Fruit fly (Drosophila melanogaster) whole organism, embryonic: ENCODE data around the gene CG31087.
A peak's percentile ranks its signal among the peaks of the same experiment; 100 is the strongest.

Experiments
- CG10267 ChIP-seq: fragments of 200-800 bp; sonication (Bioruptor generic); optimal IDR thresholded peaks from 2 replicates; lab custom pipeline; 2018; ENCODE audit warnings: missing biosample characterization, mild to moderate bottlenecking, missing genetic modification characterization, moderate library complexity
- CG10543 ChIP-seq: fragments of 200-800 bp; sonication (Bioruptor generic); optimal IDR thresholded peaks from 3 replicates; lab custom pipeline; 2017; ENCODE audit warnings: missing biosample characterization, mild to moderate bottlenecking, missing genetic modification characterization, moderate library complexity
- CG11247 ChIP-seq: fragments of 200-800 bp; sonication (Bioruptor generic); IDR thresholded peaks from 2 replicates; pipeline ENCODE4 v1.3.6; 2022; ENCODE audit warnings: missing biosample characterization, missing genetic modification characterization
- CG11398 ChIP-seq: fragments of 200-800 bp; sonication (Bioruptor generic); optimal IDR thresholded peaks from 2 replicates; lab custom pipeline; 2016; ENCODE audit warnings: missing biosample characterization, missing genetic modification characterization
- CG14050 ChIP-seq: fragments of 200-800 bp; sonication (Bioruptor generic); IDR thresholded peaks from 3 replicates; pipeline ENCODE4 v1.3.6; 2022; ENCODE audit warnings: missing biosample characterization, missing genetic modification characterization
- CG14441 ChIP-seq: fragments of 200-800 bp; sonication (Bioruptor generic); IDR thresholded peaks from 2 replicates; pipeline ENCODE4 v1.3.6; 2022; ENCODE audit warnings: missing biosample characterization, missing genetic modification characterization
- CG14860 ChIP-seq: fragments of 200-800 bp; sonication (Bioruptor generic); IDR thresholded peaks from 3 replicates; pipeline ENCODE4 v1.3.6; 2022; ENCODE audit warnings: missing biosample characterization, missing genetic modification characterization; ENCODE audit not compliant: partially characterized antibody
- CG15601 ChIP-seq: fragments of 200-800 bp; sonication (Bioruptor generic); optimal IDR thresholded peaks from 3 replicates; lab custom pipeline; 2019; ENCODE audit warnings: missing biosample characterization, mild to moderate bottlenecking, missing genetic modification characterization, moderate library complexity
- CG31441 ChIP-seq: fragments of 200-800 bp; sonication (Bioruptor generic); IDR thresholded peaks from 2 replicates; pipeline ENCODE4 v1.3.6; 2022; ENCODE audit warnings: missing biosample characterization, missing genetic modification characterization
- CG4617 ChIP-seq: fragments of 200-800 bp; sonication (Bioruptor generic); optimal IDR thresholded peaks from 3 replicates; lab custom pipeline; 2016; ENCODE audit warnings: missing biosample characterization, missing genetic modification characterization, borderline replicate concordance
- CG5245 ChIP-seq: fragments of 200-800 bp; sonication (Bioruptor generic); optimal IDR thresholded peaks from 3 replicates; lab custom pipeline; 2016; ENCODE audit warnings: missing biosample characterization, missing genetic modification characterization
- CG5953 ChIP-seq: fragments of 200-800 bp; sonication (Bioruptor generic); IDR thresholded peaks from 2 replicates; pipeline ENCODE4 v1.3.6; 2022; ENCODE audit warnings: missing biosample characterization, missing genetic modification characterization
- CG6683 ChIP-seq: fragments of 200-800 bp; sonication (Bioruptor generic); optimal IDR thresholded peaks from 2 replicates; lab custom pipeline; 2017; ENCODE audit warnings: missing biosample characterization, mild to moderate bottlenecking, missing genetic modification characterization, missing genetic modification reagents
- CG7271 ChIP-seq: fragments of 200-800 bp; sonication (Bioruptor generic); optimal IDR thresholded peaks from 2 replicates; lab custom pipeline; 2018; ENCODE audit warnings: missing biosample characterization, mild to moderate bottlenecking, missing genetic modification characterization, moderate library complexity
- CG7556 ChIP-seq: fragments of 200-800 bp; sonication (Bioruptor generic); optimal IDR thresholded peaks from 2 replicates; lab custom pipeline; 2017; ENCODE audit warnings: missing biosample characterization, mild to moderate bottlenecking, missing genetic modification characterization
- CG7839 ChIP-seq: fragments of 200-800 bp; sonication (Bioruptor generic); optimal IDR thresholded peaks from 3 replicates; lab custom pipeline; 2018; ENCODE audit warnings: missing biosample characterization, mild to moderate bottlenecking, missing genetic modification characterization, moderate library complexity
- CG7928 ChIP-seq: fragments of 200-800 bp; sonication (Bioruptor generic); optimal IDR thresholded peaks from 2 replicates; lab custom pipeline; 2017; ENCODE audit warnings: missing biosample characterization, mild to moderate bottlenecking, missing genetic modification characterization
- CG8281 ChIP-seq: fragments of 200-800 bp; sonication (Bioruptor generic); optimal IDR thresholded peaks from 2 replicates; lab custom pipeline; 2018; ENCODE audit warnings: missing biosample characterization, mild to moderate bottlenecking, missing genetic modification characterization, moderate library complexity
- CG8924 ChIP-seq: fragments of 200-800 bp; optimal IDR thresholded peaks from 3 replicates; lab custom pipeline; 2019; ENCODE audit warnings: missing biosample characterization, mild to moderate bottlenecking, missing genetic modification characterization, moderate library complexity
- CTCF ChIP-seq: fragments of 200-800 bp; sonication (Bioruptor generic); optimal IDR thresholded peaks from 2 replicates; lab custom pipeline; 2017; ENCODE audit warnings: missing biosample characterization, mild to moderate bottlenecking, missing genetic modification characterization, moderate library complexity
- CkIIα-i1 ChIP-seq: fragments of 200-800 bp; sonication (Bioruptor generic); IDR thresholded peaks from 2 replicates; pipeline ENCODE4 v1.3.6; 2022; ENCODE audit warnings: missing biosample characterization, missing genetic modification characterization
- Dll ChIP-seq: fragments of 200-800 bp; sonication (Bioruptor generic); IDR thresholded peaks from 4 replicates; pipeline ENCODE4 v1.3.6; 2022; ENCODE audit warnings: missing biosample characterization, missing genetic modification characterization; ENCODE audit not compliant: partially characterized antibody
- Hsf ChIP-seq: fragments of 200-800 bp; sonication (Bioruptor generic); optimal IDR thresholded peaks from 3 replicates; lab custom pipeline; 2016; ENCODE audit warnings: missing biosample characterization, missing genetic modification characterization
- Lim3 ChIP-seq: fragments of 200-800 bp; sonication (Bioruptor generic); IDR thresholded peaks from 2 replicates; pipeline ENCODE4 v1.3.6; 2022; ENCODE audit warnings: missing biosample characterization, missing genetic modification characterization
- NFAT ChIP-seq: fragments of 200-800 bp; sonication (Bioruptor generic); IDR thresholded peaks from 2 replicates; pipeline ENCODE4 v1.3.6; 2022; ENCODE audit warnings: missing biosample characterization, missing genetic modification characterization
- Poxn ChIP-seq: fragments of 200-800 bp; sonication (Bioruptor generic); IDR thresholded peaks from 2 replicates; pipeline ENCODE4 v1.3.6; 2022; ENCODE audit warnings: missing biosample characterization, missing genetic modification characterization
- Spps ChIP-seq: fragments of 200-800 bp; sonication (Bioruptor generic); optimal IDR thresholded peaks from 2 replicates; lab custom pipeline; 2018; ENCODE audit warnings: missing biosample characterization, mild to moderate bottlenecking, missing genetic modification characterization
- Xbp1 ChIP-seq: fragments of 200-800 bp; sonication (Bioruptor generic); optimal IDR thresholded peaks from 3 replicates; lab custom pipeline; 2016; ENCODE audit warnings: missing biosample characterization, mild to moderate bottlenecking, missing genetic modification characterization
- Xrp1 ChIP-seq: fragments of 200-800 bp; sonication (Bioruptor generic); IDR thresholded peaks from 2 replicates; pipeline ENCODE4 v1.3.6; 2022; ENCODE audit warnings: missing biosample characterization, missing genetic modification characterization
- YL-1 ChIP-seq: fragments of 200-800 bp; sonication (Bioruptor generic); optimal IDR thresholded peaks from 3 replicates; lab custom pipeline; 2017; ENCODE audit warnings: missing biosample characterization, mild to moderate bottlenecking, missing genetic modification characterization
- btn ChIP-seq: fragments of 200-800 bp; sonication (Bioruptor generic); optimal IDR thresholded peaks from 2 replicates; lab custom pipeline; 2016; ENCODE audit warnings: missing biosample characterization, missing genetic modification characterization
- cad ChIP-seq: fragments of >200 bp; optimal IDR thresholded peaks from 2 replicates; lab custom pipeline; 2017; ENCODE audit warnings: missing biosample characterization, missing genetic modification characterization
- crp ChIP-seq, 2 experiments: fragments of 200-800 bp; sonication (Bioruptor generic); optimal IDR thresholded peaks; 2 replicates in 1 of 2; 3 replicates in 1 of 2; lab custom pipeline; 2017; ENCODE audit warnings: missing biosample characterization in 2 of 2, missing genetic modification characterization in 2 of 2, mild to moderate bottlenecking in 1 of 2, moderate library complexity in 1 of 2
- eyg ChIP-seq: fragments of 200-800 bp; sonication (Bioruptor generic); optimal IDR thresholded peaks from 3 replicates; lab custom pipeline; 2016; ENCODE audit warnings: missing biosample characterization, missing genetic modification characterization
- fd3F ChIP-seq: fragments of 200-800 bp; sonication (Bioruptor generic); optimal IDR thresholded peaks from 2 replicates; lab custom pipeline; 2018; ENCODE audit warnings: missing biosample characterization, mild to moderate bottlenecking, missing genetic modification characterization, moderate library complexity
- gsb ChIP-seq: fragments of 200-800 bp; sonication (Bioruptor generic); IDR thresholded peaks from 2 replicates; pipeline ENCODE4 v1.3.6; 2022; ENCODE audit warnings: missing biosample characterization, missing genetic modification characterization
- her ChIP-seq: fragments of 200-800 bp; sonication (Bioruptor generic); optimal IDR thresholded peaks from 2 replicates; lab custom pipeline; 2016; ENCODE audit warnings: missing biosample characterization, missing genetic modification characterization
- inv ChIP-seq: fragments of 200-800 bp; sonication (Bioruptor generic); IDR thresholded peaks from 2 replicates; pipeline ENCODE4 v1.3.6; 2022; ENCODE audit warnings: missing biosample characterization, missing genetic modification characterization; ENCODE audit not compliant: partially characterized antibody
- kah ChIP-seq: fragments of 200-800 bp; sonication (Bioruptor generic); optimal IDR thresholded peaks from 2 replicates; lab custom pipeline; 2018; ENCODE audit warnings: missing biosample characterization, mild to moderate bottlenecking, missing genetic modification characterization
- kay ChIP-seq: fragments of 200-800 bp; sonication (Bioruptor generic); optimal IDR thresholded peaks from 2 replicates; lab custom pipeline; 2016; ENCODE audit warnings: missing biosample characterization, missing genetic modification characterization
- lov ChIP-seq, 2 experiments: fragments of 200-800 bp in 1 of 2; fragments of >200 bp in 1 of 2; sonication (Bioruptor generic) in 1 of 2; IDR thresholded peaks in 1 of 2; optimal IDR thresholded peaks in 1 of 2; 2 replicates in 1 of 2; 3 replicates in 1 of 2; pipeline versions ENCODE4 v1.3.6 to Lab custom; 2017 to 2022; ENCODE audit warnings: missing biosample characterization in 1 of 2, missing genetic modification characterization in 1 of 2
- mam ChIP-seq: fragments of 200-800 bp; sonication (Bioruptor generic); optimal IDR thresholded peaks from 3 replicates; lab custom pipeline; 2016; ENCODE audit warnings: missing biosample characterization, missing genetic modification characterization
- pan ChIP-seq, 4 experiments: fragments of >200 bp in 3 of 4; fragments of 200-800 bp in 1 of 4; sonication (Bioruptor generic) in 1 of 4; optimal IDR thresholded peaks in 3 of 4; IDR thresholded peaks in 1 of 4; 2 replicates each; pipeline versions ENCODE4 v1.3.6 to Lab custom; 2017 to 2022; ENCODE audit warnings: missing biosample characterization in 2 of 4, missing genetic modification characterization in 2 of 4, mixed read lengths in 1 of 4
- tin ChIP-seq: fragments of 200-800 bp; sonication (Bioruptor generic); optimal IDR thresholded peaks from 3 replicates; lab custom pipeline; 2016; ENCODE audit warnings: missing biosample characterization, missing genetic modification characterization
- tll ChIP-seq, 2 experiments: fragments of 200-800 bp in 1 of 2; fragments of >200 bp in 1 of 2; sonication (Bioruptor generic) in 1 of 2; optimal IDR thresholded peaks; 2 replicates each; lab custom pipeline; 2017 to 2019; ENCODE audit warnings: missing biosample characterization in 2 of 2, missing genetic modification characterization in 2 of 2, mild to moderate bottlenecking in 1 of 2, moderate library complexity in 1 of 2
- trem ChIP-seq: fragments of 200-800 bp; optimal IDR thresholded peaks from 3 replicates; lab custom pipeline; 2019; ENCODE audit warnings: missing biosample characterization, mild to moderate bottlenecking, missing genetic modification characterization, moderate library complexity
- tx ChIP-seq: fragments of 200-800 bp; sonication (Bioruptor generic); optimal IDR thresholded peaks from 2 replicates; lab custom pipeline; 2016; ENCODE audit warnings: missing biosample characterization, missing genetic modification characterization
- unc-4 ChIP-seq: fragments of 200-800 bp; sonication (Bioruptor generic); IDR thresholded peaks from 2 replicates; pipeline ENCODE4 v1.3.6; 2022; ENCODE audit warnings: missing biosample characterization, missing genetic modification characterization; ENCODE audit not compliant: partially characterized antibody
- usp ChIP-seq: fragments of >200 bp; optimal IDR thresholded peaks from 2 replicates; lab custom pipeline; 2017; ENCODE audit warnings: missing biosample characterization, missing genetic modification characterization
- yki ChIP-seq: fragments of >200 bp; optimal IDR thresholded peaks from 3 replicates; lab custom pipeline; 2018

CG31087 gene

dm6 chr3R:25262322-25262761 lies 51.3 kb downstream of the CG31087 start, which contains the start of the genes Kdsr and CG11858 (continued):
- TF ChIP-seq crp (GFP tag; optimal IDR thresholded peaks at IDR 0.05; lab: Kevin White, UChicago) = peak in 1 of 2 experiments; percentile 49
- no peak for TF ChIP-seq gsb (GFP tag; lab: Robert Waterston, UW)
- peak; percentile 63 for TF ChIP-seq CG10267 (tag; lab: Kevin White, UChicago)
- no peak for TF ChIP-seq cad (GFP tag; lab: Kevin White, UChicago)
- TF ChIP-seq CTCF (GFP tag; lab: Kevin White, UChicago) = no peak
- TF ChIP-seq CG5245 (GFP tag; lab: Kevin White, UChicago) = peak; percentile 24
- TF ChIP-seq CG14860 (GFP tag; lab: Robert Waterston, UW) = no peak
- peak; percentile 51 for TF ChIP-seq Spps
- TF ChIP-seq trem = peak; percentile 38
- TF ChIP-seq CG15601 = peak; percentile 56
- no peak for TF ChIP-seq CG7556 (GFP tag; lab: Kevin White, UChicago)
- no peak for TF ChIP-seq pan (optimal IDR thresholded peaks at IDR 0.05; lab: Kevin White, UChicago)
- peak in 1 of 2 experiments; percentile 64 for TF ChIP-seq pan (GFP tag; optimal IDR thresholded peaks at IDR 0.05 in 1 of 2, IDR thresholded peaks at IDR 0.05 in 1 of 2)
- peak; percentile 72 for TF ChIP-seq CG14441
- TF ChIP-seq tll (GFP tag; optimal IDR thresholded peaks at IDR 0.05; lab: Kevin White, UChicago) = no peak
- peak; percentile 75 for TF ChIP-seq Xbp1 (GFP tag; lab: Kevin White, UChicago)
- TF ChIP-seq inv (GFP tag; lab: Robert Waterston, UW) = no peak
- TF ChIP-seq CG5953 = peak; percentile 35; the same call in 1 of the 2 replicates
- peak; percentile 48 for TF ChIP-seq mam (GFP tag; lab: Kevin White, UChicago)
- peak; percentile 47 for TF ChIP-seq fd3F (GFP tag; lab: Kevin White, UChicago)
- peak; percentile 45; the same call in 1 of the 4 replicates for TF ChIP-seq Dll (GFP tag; lab: Robert Waterston, UW)
- TF ChIP-seq unc-4 (GFP tag; lab: Robert Waterston, UW) = peak; percentile 56; the same call in 1 of the 2 replicates
- no peak for TF ChIP-seq Lim3 (GFP tag; lab: Robert Waterston, UW)
- TF ChIP-seq CG8924 (tag; lab: Kevin White, UChicago) = peak; percentile 58
- no peak for TF ChIP-seq CG7928
- TF ChIP-seq CG8281 (tag; lab: Kevin White, UChicago) = peak; percentile 7
- TF ChIP-seq Poxn (GFP tag; lab: Robert Waterston, UW) = no peak
- TF ChIP-seq CkIIα-i1 = no peak
- TF ChIP-seq tin (GFP tag; lab: Kevin White, UChicago) = peak; percentile 34
- TF ChIP-seq CG10543 (GFP tag; lab: Kevin White, UChicago) = peak; percentile 59
- TF ChIP-seq CG7271 (tag; lab: Kevin White, UChicago) = no peak
- peak; percentile 76 for TF ChIP-seq Xrp1 (GFP tag; lab: Robert Waterston, UW)
- peak; percentile 3 for TF ChIP-seq YL-1
- peak; percentile 30 for TF ChIP-seq her (GFP tag; lab: Kevin White, UChicago)
- TF ChIP-seq NFAT = peak; percentile 39; the same call in 1 of the 2 replicates
- TF ChIP-seq lov (optimal IDR thresholded peaks at IDR 0.05; lab: Kevin White, UChicago) = no peak
- TF ChIP-seq lov (GFP tag; IDR thresholded peaks at IDR 0.05; lab: Robert Waterston, UW) = 0 out of 3 replicates have a peak, but pooled peaks have one; percentile 63
- TF ChIP-seq CG11398 (GFP tag; lab: Kevin White, UChicago) = no peak
- TF ChIP-seq Hsf (GFP tag; lab: Kevin White, UChicago) = peak; percentile 70
- peak; percentile 64 for TF ChIP-seq CG7839 (tag; lab: Kevin White, UChicago)
- TF ChIP-seq CG11247 (GFP tag; lab: Robert Waterston, UW) = 0 out of 2 replicates have a peak, but pooled peaks have one; percentile 18
- peak; percentile 26 for TF ChIP-seq tx
- TF ChIP-seq CG6683 = peak; percentile 32
- TF ChIP-seq btn (GFP tag; lab: Kevin White, UChicago) = no peak
- TF ChIP-seq kah = peak; percentile 1
- no peak for TF ChIP-seq usp (GFP tag; lab: Kevin White, UChicago)
- TF ChIP-seq eyg (GFP tag; lab: Kevin White, UChicago) = no peak
- peak; percentile 30 for TF ChIP-seq CG4617
- TF ChIP-seq yki = no peak
- no peak; the same call in 1 of the 2 replicates for TF ChIP-seq CG31441 (GFP tag; lab: Robert Waterston, UW)
- peak; percentile 35 for TF ChIP-seq kay (GFP tag; lab: Kevin White, UChicago)
- TF ChIP-seq CG14050 = peak; percentile 52
